Fruit fly (Drosophila melanogaster) whole organism, embryonic: ENCODE measurements around the gene CG42833.
A peak's percentile ranks its signal among the peaks of the same experiment; 100 is the strongest.

Experiments
- Adf1 ChIP-seq: fragments of 200-800 bp; sonication (Bioruptor generic); IDR thresholded peaks from 2 replicates; pipeline ENCODE4 v1.3.6; 2022; ENCODE audit warnings: missing biosample characterization, missing genetic modification characterization
- Atf6 ChIP-seq: fragments of 200-800 bp; sonication (Bioruptor generic); IDR thresholded peaks from 2 replicates; pipeline ENCODE4 v1.3.6; 2022; ENCODE audit warnings: missing biosample characterization, missing genetic modification characterization
- B-H2 ChIP-seq: fragments of 200-800 bp; sonication (Bioruptor generic); optimal IDR thresholded peaks from 2 replicates; lab custom pipeline; 2018; ENCODE audit warnings: missing biosample characterization, mild to moderate bottlenecking, missing genetic modification characterization
- CG10147 ChIP-seq: fragments of 200-800 bp; sonication (Bioruptor generic); optimal IDR thresholded peaks from 2 replicates; lab custom pipeline; 2019; ENCODE audit warnings: missing biosample characterization, mild to moderate bottlenecking, missing genetic modification characterization, moderate library complexity
- CG10543 ChIP-seq: fragments of 200-800 bp; sonication (Bioruptor generic); optimal IDR thresholded peaks from 3 replicates; lab custom pipeline; 2017; ENCODE audit warnings: missing biosample characterization, mild to moderate bottlenecking, missing genetic modification characterization, moderate library complexity
- CG11696 ChIP-seq: fragments of 200-800 bp; sonication (Bioruptor generic); IDR thresholded peaks from 2 replicates; pipeline ENCODE4 v1.3.6; 2022; ENCODE audit warnings: missing biosample characterization, missing genetic modification characterization
- CG11723 ChIP-seq: fragments of 200-800 bp; sonication (Bioruptor generic); optimal IDR thresholded peaks from 2 replicates; lab custom pipeline; 2017; ENCODE audit warnings: missing biosample characterization, mild to moderate bottlenecking, missing genetic modification characterization
- CG12155 ChIP-seq: fragments of 200-800 bp; sonication (Bioruptor generic); optimal IDR thresholded peaks from 3 replicates; lab custom pipeline; 2016; ENCODE audit warnings: missing biosample characterization, missing genetic modification characterization
- CG12219 ChIP-seq: fragments of 200-800 bp; sonication (Bioruptor generic); optimal IDR thresholded peaks from 3 replicates; lab custom pipeline; 2018; ENCODE audit warnings: missing biosample characterization, mild to moderate bottlenecking, missing genetic modification characterization
- CG12942 ChIP-seq: fragments of 200-800 bp; sonication (Bioruptor generic); optimal IDR thresholded peaks from 3 replicates; lab custom pipeline; 2016; ENCODE audit warnings: missing biosample characterization, missing genetic modification characterization
- CG14014 ChIP-seq: fragments of 200-800 bp; sonication (Bioruptor generic); IDR thresholded peaks from 2 replicates; pipeline ENCODE4 v1.3.6; 2022; ENCODE audit warnings: missing biosample characterization, missing genetic modification characterization
- CG17385 ChIP-seq: fragments of 200-800 bp; sonication (Bioruptor generic); optimal IDR thresholded peaks from 3 replicates; lab custom pipeline; 2018; ENCODE audit warnings: missing biosample characterization, mild to moderate bottlenecking, missing genetic modification characterization
- CG18599 ChIP-seq: fragments of 200-800 bp; sonication (Bioruptor generic); optimal IDR thresholded peaks from 3 replicates; lab custom pipeline; 2017; ENCODE audit warnings: missing biosample characterization, missing genetic modification characterization, mild to moderate bottlenecking, moderate library complexity, missing genetic modification reagents
- CG2199 ChIP-seq: fragments of 200-800 bp; sonication (Bioruptor generic); IDR thresholded peaks from 3 replicates; pipeline ENCODE4 v1.3.6; 2022; ENCODE audit warnings: missing biosample characterization, missing genetic modification characterization
- CG32532 ChIP-seq: fragments of 200-800 bp; sonication (Bioruptor generic); IDR thresholded peaks from 2 replicates; pipeline ENCODE4 v1.3.6; 2022; ENCODE audit warnings: missing biosample characterization, missing genetic modification characterization
- CG4730 ChIP-seq: fragments of 200-800 bp; sonication (Bioruptor generic); IDR thresholded peaks from 2 replicates; pipeline ENCODE4 v1.3.6; 2022; ENCODE audit warnings: missing biosample characterization, missing genetic modification characterization
- CG6683 ChIP-seq: fragments of 200-800 bp; sonication (Bioruptor generic); optimal IDR thresholded peaks from 2 replicates; lab custom pipeline; 2017; ENCODE audit warnings: missing biosample characterization, mild to moderate bottlenecking, missing genetic modification characterization, missing genetic modification reagents
- CG7928 ChIP-seq: fragments of 200-800 bp; sonication (Bioruptor generic); optimal IDR thresholded peaks from 2 replicates; lab custom pipeline; 2017; ENCODE audit warnings: missing biosample characterization, mild to moderate bottlenecking, missing genetic modification characterization
- CG8765 ChIP-seq: fragments of 200-800 bp; sonication (Bioruptor generic); IDR thresholded peaks from 2 replicates; pipeline ENCODE4 v1.3.6; 2022; ENCODE audit warnings: missing biosample characterization, missing genetic modification characterization
- CG9437 ChIP-seq: fragments of 200-800 bp; sonication (Bioruptor generic); optimal IDR thresholded peaks from 2 replicates; lab custom pipeline; 2018; ENCODE audit warnings: missing biosample characterization, mild to moderate bottlenecking, missing genetic modification characterization
- CrebB ChIP-seq: fragments of 200-800 bp; sonication (Bioruptor generic); optimal IDR thresholded peaks from 3 replicates; lab custom pipeline; 2018; ENCODE audit warnings: missing biosample characterization, mild to moderate bottlenecking, missing genetic modification characterization
- Deaf1 ChIP-seq: fragments of 200-800 bp; optimal IDR thresholded peaks from 3 replicates; lab custom pipeline; 2019; ENCODE audit warnings: missing biosample characterization, mild to moderate bottlenecking, missing genetic modification characterization, moderate library complexity
- Fer1 ChIP-seq: fragments of 200-800 bp; sonication (Bioruptor generic); optimal IDR thresholded peaks from 2 replicates; lab custom pipeline; 2017; ENCODE audit warnings: missing biosample characterization, mild to moderate bottlenecking, missing genetic modification characterization
- GATAe ChIP-seq: fragments of 200-800 bp; sonication (Bioruptor generic); conservative IDR thresholded peaks from 2 replicates; pipeline ENCODE4 v1.3.6; 2022; ENCODE audit warnings: missing biosample characterization, missing genetic modification characterization
- HLH3B ChIP-seq: fragments of 200-800 bp; sonication (Bioruptor generic); IDR thresholded peaks from 2 replicates; pipeline ENCODE4 v1.3.6; 2022; ENCODE audit warnings: missing biosample characterization, missing genetic modification characterization
- HLH4C ChIP-seq: fragments of 200-800 bp; sonication (Bioruptor generic); IDR thresholded peaks from 3 replicates; pipeline ENCODE4 v1.3.6; 2022; ENCODE audit warnings: missing biosample characterization, missing genetic modification characterization; ENCODE audit not compliant: partially characterized antibody
- Hr3 ChIP-seq: fragments of 200-800 bp; sonication (Bioruptor generic); optimal IDR thresholded peaks from 3 replicates; lab custom pipeline; 2016; ENCODE audit warnings: missing biosample characterization, missing genetic modification characterization
- Hr51 ChIP-seq, 2 experiments: fragments of 200-800 bp; sonication (Bioruptor generic); optimal IDR thresholded peaks; 2 replicates in 1 of 2; 3 replicates in 1 of 2; lab custom pipeline; 2016 to 2018; ENCODE audit warnings: missing biosample characterization in 2 of 2, missing genetic modification characterization in 2 of 2, mild to moderate bottlenecking in 1 of 2, moderate library complexity in 1 of 2
- MBD-R2 ChIP-seq: fragments of 200-800 bp; sonication (Bioruptor generic); IDR thresholded peaks from 2 replicates; pipeline ENCODE4 v1.3.6; 2022; ENCODE audit warnings: missing biosample characterization, missing genetic modification characterization
- Med ChIP-seq: fragments of 200-800 bp; sonication (Bioruptor generic); peaks from one replicate; lab custom pipeline; 2016; ENCODE audit warnings: missing biosample characterization, missing genetic modification characterization, mild to moderate bottlenecking, inconsistent platforms, moderate library complexity
- PHDP ChIP-seq: fragments of 200-800 bp; sonication (Bioruptor generic); optimal IDR thresholded peaks from 3 replicates; lab custom pipeline; 2018; ENCODE audit warnings: missing biosample characterization, mild to moderate bottlenecking, missing genetic modification characterization, moderate library complexity
- Pdp1 ChIP-seq, 2 experiments: fragments of 200-800 bp; sonication (Bioruptor generic); optimal IDR thresholded peaks; 3 replicates each; lab custom pipeline; 2016; ENCODE audit warnings: missing biosample characterization in 2 of 2, missing genetic modification characterization in 2 of 2, mild to moderate bottlenecking in 1 of 2, moderate library complexity in 1 of 2
- Rfx ChIP-seq: fragments of 200-800 bp; sonication (Bioruptor generic); IDR thresholded peaks from 2 replicates; pipeline ENCODE4 v1.3.6; 2022; ENCODE audit warnings: missing biosample characterization, missing genetic modification characterization
- aop ChIP-seq: fragments of 200-800 bp; sonication (Bioruptor generic); IDR thresholded peaks from 2 replicates; pipeline ENCODE4 v1.3.6; 2022; ENCODE audit warnings: missing biosample characterization, missing genetic modification characterization
- eve ChIP-seq, 2 experiments: fragments of >200 bp; optimal IDR thresholded peaks; 2 replicates each; lab custom pipeline; 2017; ENCODE audit warnings: missing biosample characterization in 2 of 2, missing genetic modification characterization in 2 of 2
- gsb ChIP-seq: fragments of 200-800 bp; sonication (Bioruptor generic); IDR thresholded peaks from 2 replicates; pipeline ENCODE4 v1.3.6; 2022; ENCODE audit warnings: missing biosample characterization, missing genetic modification characterization
- hkb ChIP-seq, 2 experiments: fragments of 200-800 bp in 1 of 2; fragments of >200 bp in 1 of 2; sonication (Bioruptor generic) in 1 of 2; IDR thresholded peaks in 1 of 2; optimal IDR thresholded peaks in 1 of 2; 2 replicates each; pipeline versions ENCODE4 v1.3.6 to Lab custom; 2017 to 2022; ENCODE audit warnings: missing biosample characterization in 1 of 2, missing genetic modification characterization in 1 of 2
- ken ChIP-seq: fragments of 200-800 bp; sonication (Bioruptor generic); IDR thresholded peaks from 3 replicates; pipeline ENCODE4 v1.3.6; 2022; ENCODE audit warnings: missing biosample characterization, missing genetic modification characterization
- mirr ChIP-seq: fragments of 200-800 bp; sonication (Bioruptor generic); optimal IDR thresholded peaks from 3 replicates; lab custom pipeline; 2018; ENCODE audit warnings: missing biosample characterization, mild to moderate bottlenecking, missing genetic modification characterization
- rib ChIP-seq: fragments of 200-800 bp; sonication (Bioruptor generic); IDR thresholded peaks from 2 replicates; pipeline ENCODE4 v1.3.6; 2022; ENCODE audit warnings: missing biosample characterization, missing genetic modification characterization
- sd ChIP-seq: fragments of 200-800 bp; sonication (Bioruptor generic); optimal IDR thresholded peaks from 3 replicates; lab custom pipeline; 2018; ENCODE audit warnings: missing biosample characterization, mild to moderate bottlenecking, missing genetic modification characterization, moderate library complexity
- so ChIP-seq: fragments of 200-800 bp; sonication (Bioruptor generic); IDR thresholded peaks from 3 replicates; pipeline ENCODE4 v1.3.6; 2022; ENCODE audit warnings: missing biosample characterization, missing genetic modification characterization
- sob ChIP-seq: fragments of 200-800 bp; sonication (Bioruptor generic); IDR thresholded peaks from 2 replicates; pipeline ENCODE4 v1.3.6; 2022; ENCODE audit warnings: missing biosample characterization, missing genetic modification characterization
- stwl ChIP-seq: fragments of 200-800 bp; sonication (Bioruptor generic); optimal IDR thresholded peaks from 3 replicates; lab custom pipeline; 2018; ENCODE audit warnings: missing biosample characterization, mild to moderate bottlenecking, missing genetic modification characterization, moderate library complexity
- sug ChIP-seq: fragments of 200-800 bp; optimal IDR thresholded peaks from 2 replicates; lab custom pipeline; 2019; ENCODE audit warnings: missing biosample characterization, mild to moderate bottlenecking, missing genetic modification characterization, moderate library complexity
- vfl ChIP-seq: fragments of 200-800 bp; sonication (Bioruptor generic); optimal IDR thresholded peaks from 2 replicates; lab custom pipeline; 2016; ENCODE audit warnings: missing biosample characterization, missing genetic modification characterization
- wek ChIP-seq: fragments of 200-800 bp; sonication (Bioruptor generic); optimal IDR thresholded peaks from 3 replicates; lab custom pipeline; 2018; ENCODE audit warnings: missing biosample characterization, mild to moderate bottlenecking, missing genetic modification characterization, moderate library complexity
- wor ChIP-seq: fragments of 200-800 bp; sonication (Bioruptor generic); IDR thresholded peaks from 2 replicates; pipeline ENCODE4 v1.3.6; 2022; ENCODE audit warnings: missing biosample characterization, missing genetic modification characterization

Gene CG42833

DNA sequence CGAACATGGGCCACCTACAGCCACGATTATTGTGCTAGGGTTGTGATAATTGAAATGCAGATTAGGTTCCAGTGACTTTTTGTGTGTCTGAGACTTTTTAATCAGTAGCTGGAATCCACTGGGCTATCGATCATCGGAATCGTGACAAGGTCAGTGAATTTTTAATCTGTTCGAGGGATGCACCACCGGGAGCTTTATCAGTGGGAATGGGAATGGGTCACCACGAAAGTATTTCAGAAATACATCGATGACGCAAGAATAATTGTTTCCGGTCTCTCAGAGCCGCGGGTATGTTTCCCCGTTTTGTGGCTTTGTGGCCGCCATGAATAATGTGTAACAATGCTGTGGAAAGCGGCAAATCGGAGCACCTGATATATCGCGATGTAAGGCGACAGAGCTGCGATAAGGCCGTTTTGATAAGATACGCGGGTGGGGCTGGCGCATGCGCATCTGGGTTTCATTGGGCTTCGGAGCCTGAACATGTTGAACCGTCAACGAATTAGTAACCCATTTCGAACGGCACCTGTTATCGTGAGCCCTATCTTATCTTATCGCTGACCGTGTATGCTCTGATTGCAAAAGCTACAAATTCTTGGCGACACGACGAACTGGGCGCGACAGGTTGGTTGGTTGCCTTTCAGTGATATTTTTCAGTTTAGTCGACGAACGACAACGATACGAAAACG, 11.9 kb upstream of the CG42833 start, which contains the start of gene Ssk (continued):
- TF ChIP-seq CG10147 (peak; percentile 12), aop (GFP tag; lab: Robert Waterston, UW) (peak; percentile 12; the same call in 1 of the 2 replicates), Hr3 (no peak), wek (peak; percentile 21), sug (tag; lab: Kevin White, UChicago) (peak; percentile 81), gsb (GFP tag; lab: Robert Waterston, UW) (peak; percentile 30; the same call in 1 of the 2 replicates), CG17385 (GFP tag; lab: Kevin White, UChicago) (peak; percentile 22), eve (GFP tag; optimal IDR thresholded peaks at IDR 0.05; lab: Kevin White, UChicago) (peak in 1 of 2 experiments; percentile 31), rib (GFP tag; lab: Robert Waterston, UW) (no peak), hkb (optimal IDR thresholded peaks at IDR 0.05; lab: Kevin White, UChicago) (no peak), hkb (GFP tag; IDR thresholded peaks at IDR 0.05; lab: Robert Waterston, UW) (0 out of 2 replicates have a peak, but pooled peaks have one; percentile 27), CG14014 (GFP tag; lab: Robert Waterston, UW) (0 out of 2 replicates have a peak, but pooled peaks have one; percentile 39), PHDP (peak; percentile 12), HLH3B (GFP tag; lab: Robert Waterston, UW) (no peak), Deaf1 (tag; lab: Kevin White, UChicago) (peak; percentile 60), mirr (GFP tag; lab: Kevin White, UChicago) (peak; percentile 82), GATAe (peak; percentile 99), CrebB (peak; percentile 47), sd (tag; lab: Kevin White, UChicago) (peak; percentile 90), wor (GFP tag; lab: Robert Waterston, UW) (no peak), CG2199 (GFP tag; lab: Robert Waterston, UW) (0 out of 3 replicates have a peak, but pooled peaks have one; percentile 44), Hr51 (GFP tag; optimal IDR thresholded peaks at IDR 0.05; lab: Kevin White, UChicago) (no peak), Rfx (GFP tag; lab: Robert Waterston, UW) (peak; percentile 12; the same call in 1 of the 2 replicates), CG7928 (GFP tag; lab: Kevin White, UChicago) (no peak), so (GFP tag; lab: Robert Waterston, UW) (peak; percentile 36; the same call in 1 of the 3 replicates), CG11696 (GFP tag; lab: Robert Waterston, UW) (no peak), CG4730 (GFP tag; lab: Robert Waterston, UW) (no peak), CG10543 (GFP tag; lab: Kevin White, UChicago) (peak; percentile 90), sob (GFP tag; lab: Robert Waterston, UW) (peak; percentile 46; the same call in 1 of the 2 replicates), B-H2 (GFP tag; lab: Kevin White, UChicago) (peak; percentile 40), Adf1 (GFP tag; lab: Robert Waterston, UW) (peak; percentile 56; the same call in 1 of the 2 replicates), CG6683 (GFP tag; lab: Kevin White, UChicago) (no peak), CG11723 (GFP tag; lab: Kevin White, UChicago) (no peak), Pdp1 (GFP tag; optimal IDR thresholded peaks at IDR 0.05; lab: Kevin White, UChicago) (peak in 1 of 2 experiments; percentile 90), CG9437 (no peak), vfl (no peak), stwl (tag; lab: Kevin White, UChicago) (no peak), CG12219 (GFP tag; lab: Kevin White, UChicago) (no peak), CG12942 (GFP tag; lab: Kevin White, UChicago) (no peak), ken (GFP tag; lab: Robert Waterston, UW) (0 out of 3 replicates have a peak, but pooled peaks have one; percentile 22), Fer1 (GFP tag; lab: Kevin White, UChicago) (peak; percentile 43), HLH4C (GFP tag; lab: Robert Waterston, UW) (0 out of 3 replicates have a peak, but pooled peaks have one; percentile 13), CG32532 (GFP tag; lab: Robert Waterston, UW) (peak; percentile 45; the same call in 1 of the 2 replicates), Med (GFP tag; lab: Kevin White, UChicago) (peak; percentile 30), CG8765 (GFP tag; lab: Robert Waterston, UW) (peak; percentile 35; the same call in 1 of the 2 replicates), Atf6 (GFP tag; lab: Robert Waterston, UW) (peak; percentile 73; the same call in 1 of the 2 replicates), MBD-R2 (GFP tag; lab: Robert Waterston, UW) (0 out of 2 replicates have a peak, but pooled peaks have one; percentile 9), CG12155 (GFP tag; lab: Kevin White, UChicago) (no peak), CG18599 (GFP tag; lab: Kevin White, UChicago) (peak; percentile 34)
